Worm (Caenorhabditis elegans) whole organism, L3 larva: ENCODE measurements around the gene nhr-290.
"Not testable (repeated sequence)": the region's sequence is repeated elsewhere in the genome, so short reads cannot be mapped to it uniquely, and the experiment has no call there.

Experiments used
- R02D3.7 ChIP-seq: fragments of 150-350 bp; optimal IDR thresholded peaks from 2 replicates; lab custom pipeline; 2014; ENCODE audit warnings: missing biosample characterization, missing genetic modification characterization
- aly-2 ChIP-seq: fragments of 150-350 bp; optimal IDR thresholded peaks from 2 replicates; lab custom pipeline; 2014; ENCODE audit warnings: missing biosample characterization, missing genetic modification characterization
- ama-1 ChIP-seq: fragments of 150-350 bp; optimal IDR thresholded peaks from 2 replicates; lab custom pipeline; 2018
- ceh-16 ChIP-seq: sonication (generic microtip); optimal IDR thresholded peaks from 2 replicates; lab custom pipeline; 2017; ENCODE audit warnings: missing biosample characterization, missing genetic modification characterization
- ceh-28 ChIP-seq: fragments of 150-350 bp; optimal IDR thresholded peaks from 2 replicates; lab custom pipeline; 2014; ENCODE audit warnings: missing biosample characterization, missing genetic modification reagents, missing genetic modification characterization
- ceh-9 ChIP-seq: sonication (generic microtip); optimal IDR thresholded peaks from 2 replicates; lab custom pipeline; 2018; ENCODE audit warnings: missing biosample characterization, missing genetic modification characterization
- daf-12 ChIP-seq: fragments of 150-350 bp; optimal IDR thresholded peaks from 2 replicates; lab custom pipeline; 2014; ENCODE audit warnings: missing biosample characterization, missing genetic modification reagents, missing genetic modification characterization
- egl-27 ChIP-seq: sonication (generic microtip); optimal IDR thresholded peaks from 4 replicates; lab custom pipeline; 2017; ENCODE audit warnings: missing biosample characterization, missing genetic modification reagents, missing genetic modification characterization
- egl-5 ChIP-seq: fragments of 150-350 bp; optimal IDR thresholded peaks from 2 replicates; lab custom pipeline; 2017; ENCODE audit warnings: missing biosample characterization, missing genetic modification reagents, missing genetic modification characterization, inconsistent platforms
- elt-1 ChIP-seq: fragments of 150-350 bp; optimal IDR thresholded peaks from 2 replicates; lab custom pipeline; 2014; ENCODE audit warnings: missing biosample characterization, missing genetic modification characterization
- elt-2 ChIP-seq: sonication (generic microtip); optimal IDR thresholded peaks from 2 replicates; lab custom pipeline; 2016; ENCODE audit warnings: missing genetic modification reagents, mild to moderate bottlenecking, missing genetic modification characterization, missing compliant biosample characterization
- elt-3 ChIP-seq, 3 experiments: fragments of 150-350 bp in 1 of 3; sonication (generic microtip) in 2 of 3; optimal IDR thresholded peaks; 2 replicates in 2 of 3; 4 replicates in 1 of 3; lab custom pipeline; 2014 to 2017; ENCODE audit warnings: missing biosample characterization in 3 of 3, missing genetic modification characterization in 3 of 3
- fkh-10 ChIP-seq: sonication (generic microtip); optimal IDR thresholded peaks from 2 replicates; lab custom pipeline; 2017; ENCODE audit warnings: missing biosample characterization, missing genetic modification reagents, missing genetic modification characterization
- fkh-2 ChIP-seq: fragments of 150-350 bp; optimal IDR thresholded peaks from 2 replicates; lab custom pipeline; 2014; ENCODE audit warnings: missing biosample characterization, missing genetic modification reagents, missing genetic modification characterization
- fos-1 ChIP-seq: fragments of 150-350 bp; optimal IDR thresholded peaks from 2 replicates; lab custom pipeline; 2014; ENCODE audit warnings: missing biosample characterization, missing genetic modification characterization
- mml-1 ChIP-seq: fragments of 150-350 bp; sonication (generic microtip); optimal IDR thresholded peaks from 3 replicates; lab custom pipeline; 2014; ENCODE audit warnings: missing biosample characterization, missing genetic modification characterization
- nfya-1 ChIP-seq: sonication (generic microtip); optimal IDR thresholded peaks from 2 replicates; lab custom pipeline; 2017; ENCODE audit warnings: missing genetic modification characterization, mild to moderate bottlenecking, missing compliant biosample characterization, antibody characterized with exemption, moderate library complexity; ENCODE audit not compliant: insufficient read depth
- nhr-11 ChIP-seq: fragments of 150-350 bp; optimal IDR thresholded peaks from 2 replicates; lab custom pipeline; 2014; ENCODE audit warnings: missing biosample characterization, missing genetic modification characterization
- nhr-12 ChIP-seq: fragments of 150-350 bp; optimal IDR thresholded peaks from 2 replicates; lab custom pipeline; 2014; ENCODE audit warnings: missing biosample characterization, missing genetic modification characterization
- nhr-25 ChIP-seq: sonication (generic microtip); optimal IDR thresholded peaks from 2 replicates; lab custom pipeline; 2017; ENCODE audit warnings: missing biosample characterization, missing genetic modification characterization
- nhr-67 ChIP-seq: fragments of 150-350 bp; optimal IDR thresholded peaks from 2 replicates; lab custom pipeline; 2014; ENCODE audit warnings: missing biosample characterization, missing genetic modification characterization
- nhr-76 ChIP-seq: fragments of 150-350 bp; sonication (generic microtip); optimal IDR thresholded peaks from 5 replicates; lab custom pipeline; 2014; ENCODE audit warnings: missing biosample characterization, missing genetic modification characterization
- nhr-77 ChIP-seq: fragments of 150-350 bp; optimal IDR thresholded peaks from 2 replicates; lab custom pipeline; 2014; ENCODE audit warnings: missing biosample characterization, missing genetic modification characterization
- pha-4 ChIP-seq: fragments of 150-350 bp; optimal IDR thresholded peaks from 2 replicates; lab custom pipeline; 2014; ENCODE audit warnings: missing biosample characterization, missing genetic modification reagents, missing genetic modification characterization
- pqm-1 ChIP-seq: fragments of 150-350 bp; optimal IDR thresholded peaks from 2 replicates; lab custom pipeline; 2017; ENCODE audit warnings: missing biosample characterization, missing genetic modification characterization, inconsistent platforms
- sea-2 ChIP-seq: fragments of 150-350 bp; sonication (generic microtip); optimal IDR thresholded peaks from 4 replicates; lab custom pipeline; 2014; ENCODE audit warnings: missing biosample characterization, missing genetic modification reagents, missing genetic modification characterization
- skn-1 ChIP-seq: fragments of 150-350 bp; optimal IDR thresholded peaks from 2 replicates; lab custom pipeline; 2014; ENCODE audit warnings: missing biosample characterization, missing genetic modification characterization
- snpc-4 ChIP-seq: fragments of 150-350 bp; optimal IDR thresholded peaks from 2 replicates; lab custom pipeline; 2014; ENCODE audit warnings: missing biosample characterization, missing genetic modification characterization
- unc-39 ChIP-seq: sonication (generic microtip); optimal IDR thresholded peaks from 4 replicates; lab custom pipeline; 2017; ENCODE audit warnings: missing biosample characterization, missing genetic modification characterization
- ztf-11 ChIP-seq: fragments of 150-350 bp; optimal IDR thresholded peaks from 2 replicates; lab custom pipeline; 2014; ENCODE audit warnings: missing biosample characterization, missing genetic modification characterization
- ztf-4 ChIP-seq: fragments of 150-350 bp; optimal IDR thresholded peaks from 2 replicates; lab custom pipeline; 2014; ENCODE audit warnings: missing biosample characterization, missing genetic modification characterization

Gene nhr-290

ce11 chrV:2573881-2574280 is at the start of gene nhr-290:
Gene nhr-290, plus strand, starts transcription at chrV:2574181.
- no peak for TF ChIP-seq aly-2 (tag; lab: Kevin White, UChicago)
- no peak for TF ChIP-seq nhr-25
- no peak for TF ChIP-seq nhr-67 (tag; lab: Kevin White, UChicago)
- no peak for TF ChIP-seq nhr-77 (tag; lab: Kevin White, UChicago)
- no peak for TF ChIP-seq egl-5 (tag; lab: Kevin White, UChicago)
- no peak for TF ChIP-seq ztf-4
- TF ChIP-seq elt-1, result no peak
- TF ChIP-seq nfya-1, result no peak
- TF ChIP-seq elt-2 (tag; lab: Kevin White, UChicago), result no peak
- TF ChIP-seq daf-12, result no peak
- TF ChIP-seq unc-39 (tag; lab: Kevin White, UChicago), result no peak
- TF ChIP-seq skn-1 (tag; lab: Kevin White, UChicago), result no peak
- no peak for TF ChIP-seq R02D3.7 (tag; lab: Kevin White, UChicago)

ce11 chrV:2536309-2536708 is 37.7 kb upstream of the nhr-290 start, which contains the start of gene Y45G12C.10:
Gene Y45G12C.10, minus strand, starts transcription at chrV:2536409.
- not testable (repeated sequence) for TF ChIP-seq snpc-4, nhr-67, nhr-12 (tag; lab: Kevin White, UChicago)

DNA sequence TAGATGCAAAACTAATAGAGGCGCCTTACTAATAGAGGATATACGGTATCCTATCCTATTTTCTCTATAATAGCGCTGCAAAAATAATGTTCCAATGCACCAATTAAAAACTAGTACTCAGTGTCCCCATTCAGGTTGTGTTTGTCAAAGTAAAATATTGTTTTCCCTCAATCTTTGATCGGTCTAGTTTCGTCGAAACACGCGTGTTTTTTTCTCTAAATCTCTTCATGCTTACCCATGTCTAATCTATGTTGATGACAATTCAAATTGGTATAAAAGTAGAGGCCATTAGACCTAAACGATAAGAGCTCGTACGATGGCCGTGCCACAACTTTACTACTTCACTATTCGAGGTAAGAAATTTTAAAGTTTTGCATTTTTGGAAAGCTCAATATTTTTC is 12.6 kb upstream of the nhr-290 start, which contains the start of gene gst-10:
TSS of gene gst-10 (plus strand) at position 301 of the 400 bp plus-strand sequence.
- not testable (repeated sequence) for TF ChIP-seq ztf-11 (tag; lab: Kevin White, UChicago); sea-2 (GFP tag; lab: Kevin White, UChicago); elt-3 (tag; optimal IDR thresholded peaks at IDR 0.05; lab: Kevin White, UChicago)

ce11 chrV:2565525-2565924 is 8.5 kb upstream of the nhr-290 start, which contains the start of gene Y45G12C.1:
Gene Y45G12C.1, plus strand, starts transcription at chrV:2565683.
- no peak for TF ChIP-seq egl-5 (tag; lab: Kevin White, UChicago)
- TF ChIP-seq skn-1 (tag; lab: Kevin White, UChicago), result peak; percentile 4
- peak; percentile 76 for TF ChIP-seq elt-2 (tag; lab: Kevin White, UChicago)
- no peak for TF ChIP-seq nhr-12 (tag; lab: Kevin White, UChicago)
- no peak for TF ChIP-seq nhr-76 (tag; lab: Kevin White, UChicago)
- peak; percentile 41 for TF ChIP-seq pqm-1 (tag; lab: Kevin White, UChicago)

DNA sequence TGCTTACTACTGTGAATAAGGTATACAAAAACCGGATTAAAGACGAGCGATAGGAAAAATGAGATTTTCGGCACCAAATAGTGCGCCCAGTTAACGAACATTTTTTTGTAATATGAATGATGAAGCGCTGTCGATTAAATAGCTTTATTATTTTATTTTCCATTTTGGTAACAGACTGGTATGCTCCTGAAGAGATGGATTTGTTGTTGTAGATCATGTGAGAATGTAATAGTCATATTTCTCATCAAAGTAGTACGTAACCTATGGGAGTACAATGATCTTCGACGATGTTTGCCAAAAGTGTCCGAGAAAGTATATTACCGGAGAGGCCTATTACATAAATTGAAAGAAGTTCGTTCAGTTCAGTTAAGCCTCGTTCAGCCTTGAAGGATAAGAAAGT is 3.3 kb upstream of the nhr-290 start, which contains the start of gene srj-19:
TSS of gene srj-19 (minus strand) at position 101 of the 400 bp plus-strand sequence.
- TF ChIP-seq aly-2 (tag; lab: Kevin White, UChicago), result no peak
- no peak for TF ChIP-seq pha-4 (tag; lab: Kevin White, UChicago)
- TF ChIP-seq egl-5 (tag; lab: Kevin White, UChicago), result no peak
- TF ChIP-seq snpc-4 (tag; lab: Kevin White, UChicago), result no peak
- no peak for TF ChIP-seq nhr-11 (tag; lab: Kevin White, UChicago)
- no peak for TF ChIP-seq mml-1 (tag; lab: Kevin White, UChicago)

DNA sequence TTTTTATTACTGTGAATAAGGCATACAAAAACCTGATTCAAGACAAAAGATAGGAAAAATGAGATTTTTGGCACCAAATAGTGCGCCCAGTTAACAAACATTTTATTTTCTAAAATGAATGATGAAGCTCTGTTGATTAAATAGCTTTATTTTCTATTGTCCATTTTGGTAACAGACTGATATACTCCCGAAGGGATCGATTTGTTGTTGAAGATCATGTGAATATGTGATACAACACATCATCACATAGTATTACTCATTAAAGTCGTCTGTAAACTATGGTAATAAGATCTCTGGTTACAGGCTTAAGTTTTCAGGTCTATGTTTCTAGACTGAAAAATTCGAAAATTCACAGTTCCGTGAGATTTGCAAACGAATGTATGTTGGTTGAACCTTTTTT is 873 bp upstream of the nhr-290 start, which contains the start of gene srj-20:
TSS of gene srj-20 (minus strand) at position 101 of the 400 bp plus-strand sequence.
- TF ChIP-seq fos-1 (tag; lab: Kevin White, UChicago), result no peak
- TF ChIP-seq fkh-10 (GFP tag; lab: Kevin White, UChicago), result no peak
- TF ChIP-seq nhr-11 (tag; lab: Kevin White, UChicago), result no peak
- TF ChIP-seq fkh-2 (tag; lab: Kevin White, UChicago), result no peak
- TF ChIP-seq elt-2 (tag; lab: Kevin White, UChicago), result no peak

- TF ChIP-seq daf-12 (no peak), sea-2 (GFP tag; lab: Kevin White, UChicago) (no peak), fkh-10 (GFP tag; lab: Kevin White, UChicago) (no peak), unc-39 (tag; lab: Kevin White, UChicago) (no peak), ama-1 (lab: Kevin White, UChicago) (no peak), egl-27 (tag; lab: Kevin White, UChicago) (no peak), fos-1 (tag; lab: Kevin White, UChicago) (no peak), egl-5 (tag; lab: Kevin White, UChicago) (no peak), ztf-11 (tag; lab: Kevin White, UChicago) (no peak), pqm-1 (tag; lab: Kevin White, UChicago) (no peak), ceh-28 (tag; lab: Kevin White, UChicago) (no peak), ceh-9 (tag; lab: Kevin White, UChicago) (no peak), nhr-12 (tag; lab: Kevin White, UChicago) (no peak), ceh-16 (tag; lab: Kevin White, UChicago) (no peak)
Measured at ce11 chrV:2575716-2576115, 1.7 kb downstream of the nhr-290 start.
